Fruit fly (Drosophila melanogaster): ENCODE results near the gene CG32809.

DNA sequence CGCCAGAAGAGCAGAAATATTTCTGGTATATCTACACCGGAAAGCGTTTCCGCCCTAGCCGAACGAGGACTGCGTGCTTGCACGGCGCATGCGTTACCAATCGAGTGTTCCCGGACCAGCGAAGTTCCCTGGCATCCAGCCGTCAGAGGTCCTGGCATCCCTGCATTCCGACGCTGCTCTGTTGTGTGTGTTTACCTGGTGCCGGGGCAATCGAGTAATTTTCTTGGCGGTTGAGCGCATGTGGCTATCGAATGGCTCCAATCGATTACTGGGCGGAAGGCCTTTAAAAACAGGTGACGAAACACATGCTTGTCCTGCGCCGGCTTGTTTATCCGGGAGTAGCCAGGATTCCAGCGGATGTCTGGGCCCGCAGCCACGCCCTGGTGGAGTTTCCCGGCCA lies at the start of gene CG32809:
- TF ChIP-seq GATAd (GFP tag; optimal IDR thresholded peaks at IDR 0.05), result no peak
- no peak for TF ChIP-seq Abd-B (GFP tag; optimal IDR thresholded peaks at IDR 0.05)
- TF ChIP-seq brk (GFP tag; optimal IDR thresholded peaks at IDR 0.05), result no peak
- TF ChIP-seq h (GFP tag; optimal IDR thresholded peaks at IDR 0.05), result no peak
- no peak for TF ChIP-seq lola (GFP tag; optimal IDR thresholded peaks at IDR 0.05)
- TF ChIP-seq Mio (GFP tag; optimal IDR thresholded peaks at IDR 0.05), result no peak
- no peak for TF ChIP-seq Myc (optimal IDR thresholded peaks at IDR 0.05)
- no peak for TF ChIP-seq fru (GFP tag; optimal IDR thresholded peaks at IDR 0.05)
- no peak for TF ChIP-seq pan (optimal IDR thresholded peaks at IDR 0.05)

Data from whole organism, wandering third instar larva.